Worm (Caenorhabditis elegans): ENCODE measurements around the gene zip-7.

DNA sequence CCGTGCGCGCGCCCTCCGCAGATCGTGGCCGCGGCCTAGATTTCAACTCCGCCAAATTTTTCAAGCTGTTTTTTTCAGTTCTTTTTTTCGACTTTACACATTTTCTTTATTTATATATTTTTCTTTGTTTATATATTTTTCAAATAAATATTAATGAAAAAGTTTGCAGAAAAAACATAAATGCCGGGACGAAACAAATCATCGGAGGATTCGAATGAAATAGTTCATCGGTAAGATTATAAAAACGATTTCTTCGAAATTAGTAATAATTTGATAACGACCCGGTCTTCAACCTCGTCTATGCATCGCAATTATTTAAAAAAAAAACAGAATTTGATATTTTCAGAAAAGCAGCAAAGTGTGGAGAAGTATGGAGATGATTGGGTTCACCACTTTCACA lies 27.9 kb upstream of the zip-7 start, which contains the start of gene Y51H4A.6:
- no peak for TF ChIP-seq fos-1 (tag; optimal IDR thresholded peaks at IDR 0.05)
- TF ChIP-seq rbr-2 (tag; optimal IDR thresholded peaks at IDR 0.05) = no peak
- no peak for TF ChIP-seq php-3 (GFP tag; IDR thresholded peaks at IDR 0.05)
- TF ChIP-seq ama-1 (optimal IDR thresholded peaks at IDR 0.05) = no peak
- no peak for TF ChIP-seq mdl-1 (tag; optimal IDR thresholded peaks at IDR 0.05)

Measured in whole organism, L4 larva.